Worm (Caenorhabditis elegans) whole organism, L3 larva: ENCODE results near the gene F35E8.9.

ENCODE experiments used
- aly-2 ChIP-seq: fragments of 150-350 bp; optimal IDR thresholded peaks from 2 replicates; lab custom pipeline; 2014; ENCODE audit warnings: missing biosample characterization, missing genetic modification characterization
- ceh-82 ChIP-seq: fragments of 150-350 bp; optimal IDR thresholded peaks from 2 replicates; lab custom pipeline; 2014; ENCODE audit warnings: missing biosample characterization, missing genetic modification characterization
- egl-27 ChIP-seq: sonication (generic microtip); optimal IDR thresholded peaks from 4 replicates; lab custom pipeline; 2017; ENCODE audit warnings: missing biosample characterization, missing genetic modification reagents, missing genetic modification characterization
- egl-5 ChIP-seq: fragments of 150-350 bp; optimal IDR thresholded peaks from 2 replicates; lab custom pipeline; 2017; ENCODE audit warnings: missing biosample characterization, missing genetic modification reagents, missing genetic modification characterization, inconsistent platforms
- fkh-10 ChIP-seq: sonication (generic microtip); optimal IDR thresholded peaks from 2 replicates; lab custom pipeline; 2017; ENCODE audit warnings: missing biosample characterization, missing genetic modification reagents, missing genetic modification characterization
- nhr-12 ChIP-seq: fragments of 150-350 bp; optimal IDR thresholded peaks from 2 replicates; lab custom pipeline; 2014; ENCODE audit warnings: missing biosample characterization, missing genetic modification characterization
- nhr-28 ChIP-seq: fragments of 150-350 bp; optimal IDR thresholded peaks from 2 replicates; lab custom pipeline; 2014; ENCODE audit warnings: missing biosample characterization, missing genetic modification characterization
- unc-39 ChIP-seq: sonication (generic microtip); optimal IDR thresholded peaks from 4 replicates; lab custom pipeline; 2017; ENCODE audit warnings: missing biosample characterization, missing genetic modification characterization
- ztf-11 ChIP-seq: fragments of 150-350 bp; optimal IDR thresholded peaks from 2 replicates; lab custom pipeline; 2014; ENCODE audit warnings: missing biosample characterization, missing genetic modification characterization
- ztf-4 ChIP-seq: fragments of 150-350 bp; optimal IDR thresholded peaks from 2 replicates; lab custom pipeline; 2014; ENCODE audit warnings: missing biosample characterization, missing genetic modification characterization

DNA sequence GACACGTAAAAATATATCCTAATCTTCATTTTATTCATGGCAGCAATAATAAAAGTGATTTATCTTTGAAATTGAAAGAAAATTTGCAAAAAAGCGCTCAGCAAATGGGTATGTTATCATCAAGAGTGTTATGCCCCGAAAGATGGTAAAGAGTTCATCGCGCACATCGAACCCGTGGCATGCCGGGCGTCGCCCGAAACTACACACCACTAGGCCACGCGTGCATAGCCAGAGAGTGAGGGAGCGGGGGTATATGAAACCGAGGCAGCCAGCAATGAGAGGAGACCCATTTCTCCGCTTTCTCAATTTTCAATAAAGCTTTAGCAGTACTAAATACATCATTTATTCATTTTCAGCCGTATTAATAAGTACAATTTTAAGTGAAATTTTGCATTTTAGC, 43.6 kb downstream of the F35E8.9 start:
- TF ChIP-seq aly-2 (tag; lab: Kevin White, UChicago) (no peak), nhr-12 (tag; lab: Kevin White, UChicago) (no peak), egl-5 (tag; lab: Kevin White, UChicago) (no peak), nhr-28 (tag; lab: Kevin White, UChicago) (no peak), ztf-11 (tag; lab: Kevin White, UChicago) (no peak), egl-27 (tag; lab: Kevin White, UChicago) (no peak), unc-39 (tag; lab: Kevin White, UChicago) (no peak), fkh-10 (GFP tag; lab: Kevin White, UChicago) (no peak), ztf-4 (tag; lab: Kevin White, UChicago) (peak; percentile 36), ceh-82 (peak; percentile 66)
